Worm (Caenorhabditis elegans) whole organism, L2 larva: Measurements from ENCODE around the gene T28C12.15.

Experiments
- F13H6.1 ChIP-seq: sonication (generic microtip); optimal IDR thresholded peaks from 2 replicates; lab custom pipeline; 2016; ENCODE audit warnings: missing genetic modification characterization, missing compliant biosample characterization
- ZK546.5 ChIP-seq: sonication (generic microtip); optimal IDR thresholded peaks from 2 replicates; lab custom pipeline; 2017; ENCODE audit warnings: missing biosample characterization, missing genetic modification characterization
- aly-2 ChIP-seq: fragments of 150-350 bp; optimal IDR thresholded peaks from 2 replicates; lab custom pipeline; 2014; ENCODE audit warnings: missing biosample characterization, missing genetic modification characterization
- ama-1 ChIP-seq: fragments of 150-350 bp; optimal IDR thresholded peaks from 2 replicates; lab custom pipeline; 2018; ENCODE audit warnings: inconsistent platforms
- ceh-82 ChIP-seq: fragments of 150-350 bp; optimal IDR thresholded peaks from 2 replicates; lab custom pipeline; 2014; ENCODE audit warnings: missing biosample characterization, missing genetic modification characterization
- elt-3 ChIP-seq: sonication (generic microtip); optimal IDR thresholded peaks from 2 replicates; lab custom pipeline; 2017; ENCODE audit warnings: missing biosample characterization, missing genetic modification characterization
- nhr-10 ChIP-seq: sonication (generic microtip); optimal IDR thresholded peaks from 2 replicates; lab custom pipeline; 2017; ENCODE audit warnings: missing biosample characterization, missing genetic modification characterization
- nhr-237 ChIP-seq: fragments of 150-350 bp; optimal IDR thresholded peaks from 2 replicates; lab custom pipeline; 2014; ENCODE audit warnings: missing biosample characterization, missing genetic modification characterization
- nhr-25 ChIP-seq: fragments of 150-350 bp; sonication (generic microtip); optimal IDR thresholded peaks from 3 replicates; lab custom pipeline; 2014; ENCODE audit warnings: missing biosample characterization, missing genetic modification characterization
- nhr-6 ChIP-seq: fragments of 150-350 bp; optimal IDR thresholded peaks from 2 replicates; lab custom pipeline; 2014; ENCODE audit warnings: missing biosample characterization, missing genetic modification characterization
- nhr-77 ChIP-seq: fragments of 150-350 bp; optimal IDR thresholded peaks from 2 replicates; lab custom pipeline; 2014; ENCODE audit warnings: missing biosample characterization, missing genetic modification characterization
- unc-62 ChIP-seq: fragments of 150-350 bp; optimal IDR thresholded peaks from 2 replicates; lab custom pipeline; 2014; ENCODE audit warnings: missing biosample characterization, missing genetic modification reagents, missing genetic modification characterization

- no peak for TF ChIP-seq nhr-237 (tag; lab: Kevin White, UChicago)
- no peak for TF ChIP-seq nhr-25 (tag; lab: Kevin White, UChicago)
- TF ChIP-seq ZK546.5 (tag; lab: Kevin White, UChicago): no peak
- TF ChIP-seq aly-2 (tag; lab: Kevin White, UChicago): no peak
- no peak for TF ChIP-seq nhr-6 (tag; lab: Kevin White, UChicago)
- no peak for TF ChIP-seq elt-3 (tag; lab: Kevin White, UChicago)
- TF ChIP-seq nhr-77 (tag; lab: Kevin White, UChicago): no peak
- no peak for TF ChIP-seq unc-62 (GFP tag; lab: Kevin White, UChicago)
- TF ChIP-seq F13H6.1: peak; percentile 92
- no peak for TF ChIP-seq nhr-10
- no peak for TF ChIP-seq ceh-82
- TF ChIP-seq ama-1 (lab: Kevin White, UChicago): no peak
These were observed 24.5 kb upstream of the T28C12.15 start for ce11 chrV:6346043-6346618.
